Fruit fly (Drosophila melanogaster): ENCODE results near the gene lilli.

DNA sequence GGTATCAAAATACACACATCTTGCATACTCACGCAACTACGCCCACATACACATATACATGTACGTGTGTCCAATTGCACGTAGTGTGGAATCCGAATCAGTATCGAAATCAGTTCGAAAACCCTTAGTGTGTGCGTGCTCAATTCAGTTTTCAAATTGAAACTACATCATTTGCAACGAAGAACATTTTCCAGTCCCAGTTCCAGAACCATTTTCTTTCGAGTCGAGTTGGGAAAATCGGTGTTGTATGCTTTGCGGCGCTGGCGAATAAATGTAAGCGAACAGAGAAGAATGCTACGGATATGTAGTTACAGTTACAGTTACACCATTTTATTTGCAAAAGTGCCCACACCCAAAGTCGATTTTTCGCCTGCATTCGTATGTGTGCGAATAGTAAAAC is 71.3 kb downstream of the lilli start:
- no peak for TF ChIP-seq CG11617 (GFP tag; optimal IDR thresholded peaks at IDR 0.05)
- no peak for TF ChIP-seq pad (GFP tag; optimal IDR thresholded peaks at IDR 0.05)
- TF ChIP-seq CG33017 (tag; optimal IDR thresholded peaks at IDR 0.05), result no peak
- TF ChIP-seq bab1 (GFP tag; optimal IDR thresholded peaks at IDR 0.05), result no peak
